Fruit fly (Drosophila melanogaster) whole organism, pupa: Measurements from ENCODE around the gene CG32829.

ENCODE experiments used
- CG10348 ChIP-seq: fragments of 200-800 bp; sonication (Bioruptor generic); IDR thresholded peaks from 2 replicates; pipeline ENCODE4 v1.3.6; 2022; ENCODE audit warnings: missing biosample characterization, missing genetic modification characterization
- CG12605 ChIP-seq: fragments of 200-800 bp; sonication (Bioruptor generic); IDR thresholded peaks from 2 replicates; pipeline ENCODE4 v1.3.6; 2022; ENCODE audit warnings: missing biosample characterization, missing genetic modification characterization
- CG13204 ChIP-seq: fragments of 200-800 bp; sonication (Bioruptor generic); optimal IDR thresholded peaks from 2 replicates; lab custom pipeline; 2018; ENCODE audit warnings: missing biosample characterization, mild to moderate bottlenecking, missing genetic modification characterization, moderate library complexity
- CG14655 ChIP-seq: fragments of 200-800 bp; sonication (Bioruptor generic); optimal IDR thresholded peaks from 3 replicates; lab custom pipeline; 2017; ENCODE audit warnings: mild to moderate bottlenecking, missing biosample characterization, missing genetic modification reagents, missing genetic modification characterization
- CG15710 ChIP-seq: fragments of 200-800 bp; sonication (Bioruptor generic); optimal IDR thresholded peaks from 2 replicates; lab custom pipeline; 2018; ENCODE audit warnings: missing biosample characterization, mild to moderate bottlenecking, missing genetic modification characterization, moderate library complexity
- CG17806 ChIP-seq: fragments of 200-800 bp; sonication (Bioruptor generic); optimal IDR thresholded peaks from 2 replicates; lab custom pipeline; 2018; ENCODE audit warnings: missing biosample characterization, mild to moderate bottlenecking, missing genetic modification characterization, moderate library complexity
- CG34367 ChIP-seq: fragments of 200-800 bp; sonication (Bioruptor generic); optimal IDR thresholded peaks from 2 replicates; lab custom pipeline; 2018; ENCODE audit warnings: missing biosample characterization, mild to moderate bottlenecking, missing genetic modification characterization
- CG4496 ChIP-seq: fragments of 200-800 bp; sonication (Bioruptor generic); IDR thresholded peaks from 3 replicates; pipeline ENCODE4 v1.3.6; 2022; ENCODE audit warnings: missing biosample characterization, missing genetic modification characterization
- CG9948 ChIP-seq: fragments of 200-800 bp; sonication (Bioruptor generic); optimal IDR thresholded peaks from 2 replicates; lab custom pipeline; 2018; ENCODE audit warnings: missing biosample characterization, mild to moderate bottlenecking, missing genetic modification characterization, moderate library complexity
- D1 ChIP-seq: fragments of 200-800 bp; sonication (Bioruptor generic); optimal IDR thresholded peaks from 2 replicates; lab custom pipeline; 2018; ENCODE audit warnings: missing biosample characterization, mild to moderate bottlenecking, missing genetic modification characterization, moderate library complexity
- EcR ChIP-seq: fragments of 200-800 bp; sonication (Bioruptor generic); optimal IDR thresholded peaks from 3 replicates; lab custom pipeline; 2019; ENCODE audit warnings: missing biosample characterization, missing genetic modification characterization, mild to moderate bottlenecking, moderate library complexity, missing genetic modification reagents
- Ets98B ChIP-seq: fragments of 200-800 bp; sonication (Bioruptor generic); IDR thresholded peaks from 2 replicates; pipeline ENCODE4 v1.3.6; 2022; ENCODE audit warnings: missing biosample characterization, missing genetic modification characterization
- Pif1A ChIP-seq: fragments of 200-800 bp; sonication (Bioruptor generic); optimal IDR thresholded peaks from 3 replicates; lab custom pipeline; 2016; ENCODE audit warnings: missing biosample characterization, missing genetic modification characterization
- Pif1B ChIP-seq: fragments of 200-800 bp; sonication (Bioruptor generic); optimal IDR thresholded peaks from 3 replicates; lab custom pipeline; 2016; ENCODE audit warnings: missing biosample characterization, missing genetic modification characterization
- Snoo ChIP-seq: fragments of 200-800 bp; sonication (Bioruptor generic); optimal IDR thresholded peaks from 3 replicates; lab custom pipeline; 2017; ENCODE audit warnings: missing biosample characterization, mild to moderate bottlenecking, missing genetic modification characterization, inconsistent platforms
- gl ChIP-seq: fragments of 200-800 bp; sonication (Bioruptor generic); optimal IDR thresholded peaks from 2 replicates; lab custom pipeline; 2018; ENCODE audit warnings: missing biosample characterization, mild to moderate bottlenecking, missing genetic modification characterization
- rn ChIP-seq: fragments of 200-800 bp; sonication (Bioruptor generic); IDR thresholded peaks from 2 replicates; pipeline ENCODE4 v1.3.6; 2022; ENCODE audit warnings: missing biosample characterization, missing genetic modification characterization

The CG32829 gene

dm6 chr2L:6870289-6870688 is 46.0 kb downstream of the CG32829 start, which contains the start of gene Nha1:
Gene Nha1 (minus strand): TSS chr2L:6870389.
- TF ChIP-seq CG4496 (GFP tag; lab: Robert Waterston, UW) (no peak), Pif1B (no peak), CG12605 (GFP tag; lab: Robert Waterston, UW) (no peak), Snoo (tag; lab: Kevin White, UChicago) (no peak), Pif1A (GFP tag; lab: Kevin White, UChicago) (no peak), rn (GFP tag; lab: Robert Waterston, UW) (no peak), CG14655 (GFP tag; lab: Kevin White, UChicago) (no peak), CG13204 (GFP tag; lab: Kevin White, UChicago) (no peak)

dm6 chr2L:6868178-6868867 is 47.9 kb downstream of the CG32829 start:
- TF ChIP-seq D1 (tag; lab: Kevin White, UChicago) (no peak), gl (tag; lab: Kevin White, UChicago) (no peak), CG17806 (tag; lab: Kevin White, UChicago) (no peak), CG4496 (GFP tag; lab: Robert Waterston, UW) (no peak), Snoo (tag; lab: Kevin White, UChicago) (no peak), CG12605 (GFP tag; lab: Robert Waterston, UW) (no peak), CG14655 (GFP tag; lab: Kevin White, UChicago) (no peak), CG15710 (tag; lab: Kevin White, UChicago) (no peak), CG13204 (GFP tag; lab: Kevin White, UChicago) (no peak), EcR (no peak), CG9948 (tag; lab: Kevin White, UChicago) (no peak), Ets98B (GFP tag; lab: Robert Waterston, UW) (no peak), Pif1B (no peak), CG34367 (no peak), CG10348 (GFP tag; lab: Robert Waterston, UW) (no peak)
